Worm (Caenorhabditis elegans): Measurements from ENCODE around the gene F48G7.8.

F48G7.8 gene

DNA sequence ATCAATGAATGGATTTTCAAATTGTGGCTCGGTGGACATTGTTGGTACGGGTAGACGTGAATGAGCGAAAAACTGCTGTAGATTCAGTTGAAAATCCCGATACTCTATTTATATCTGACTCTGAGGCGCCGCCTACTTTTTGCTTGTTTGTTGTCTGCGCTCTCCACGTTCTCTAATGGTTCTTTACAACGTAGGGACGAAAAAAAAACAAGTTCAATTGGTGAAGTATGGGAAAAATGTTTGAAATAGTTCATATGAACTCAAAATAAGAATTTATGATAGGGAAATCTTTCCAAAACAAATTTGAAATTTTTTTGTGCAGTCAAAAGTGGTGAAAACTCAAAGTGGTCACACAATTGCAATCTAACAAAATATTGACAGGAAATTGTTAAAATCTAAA, 7.4 kb upstream of the F48G7.8 start, which contains the start of gene F48G7.10:
Gene F48G7.10, minus strand, starts transcription at position 101 of the 400 bp plus-strand sequence.
- TF ChIP-seq klf-2 (GFP tag; conservative IDR thresholded peaks at IDR 0.05): no peak
- no peak for TF ChIP-seq med-1 (GFP tag; optimal IDR thresholded peaks at IDR 0.05; ENCODE audit: insufficient read depth)
- no peak for TF ChIP-seq flt-1 (GFP tag; IDR thresholded peaks at IDR 0.05)
- TF ChIP-seq T22C8.4 (GFP tag; IDR thresholded peaks at IDR 0.05): no peak
- TF ChIP-seq ref-1 (GFP tag; conservative IDR thresholded peaks at IDR 0.05): no peak
- no peak for TF ChIP-seq ztf-29 (GFP tag; IDR thresholded peaks at IDR 0.05)
- no peak for TF ChIP-seq cog-1 (tag; optimal IDR thresholded peaks at IDR 0.05)
- TF ChIP-seq tab-1 (GFP tag; IDR thresholded peaks at IDR 0.05): no peak
- TF ChIP-seq ztf-23 (GFP tag; IDR thresholded peaks at IDR 0.05): no peak

- TF ChIP-seq flt-1 (GFP tag; IDR thresholded peaks at IDR 0.05) (no peak), ztf-23 (GFP tag; IDR thresholded peaks at IDR 0.05) (no peak), ztf-29 (GFP tag; IDR thresholded peaks at IDR 0.05) (no peak), cog-1 (tag; optimal IDR thresholded peaks at IDR 0.05) (no peak), T22C8.4 (GFP tag; IDR thresholded peaks at IDR 0.05) (no peak), klf-2 (GFP tag; conservative IDR thresholded peaks at IDR 0.05) (no peak), ref-1 (GFP tag; conservative IDR thresholded peaks at IDR 0.05) (no peak), med-1 (GFP tag; optimal IDR thresholded peaks at IDR 0.05; ENCODE audit: insufficient read depth) (no peak)
Observed at ce11 chrV:631832-632231, 4.3 kb upstream of the F48G7.8 start.

- no peak for TF ChIP-seq flt-1 (GFP tag; IDR thresholded peaks at IDR 0.05)
- TF ChIP-seq med-1 (GFP tag; optimal IDR thresholded peaks at IDR 0.05; ENCODE audit: insufficient read depth): no peak
Observed at ce11 chrV:628527-628926, 1.0 kb upstream of the F48G7.8 start, which contains the start of gene F48G7.9. F48G7.9 (minus strand) TSS chrV:628627.

ce11 chrV:626321-626720, 1.2 kb downstream of the F48G7.8 start, which contains the start of gene F48G7.7:
F48G7.7 (minus strand) TSS chrV:626421.
- TF ChIP-seq klf-2 (GFP tag; conservative IDR thresholded peaks at IDR 0.05) (no peak), med-1 (GFP tag; optimal IDR thresholded peaks at IDR 0.05; ENCODE audit: insufficient read depth) (no peak), ref-1 (GFP tag; conservative IDR thresholded peaks at IDR 0.05) (no peak), ztf-23 (GFP tag; IDR thresholded peaks at IDR 0.05) (no peak), flt-1 (GFP tag; IDR thresholded peaks at IDR 0.05) (no peak), cog-1 (tag; optimal IDR thresholded peaks at IDR 0.05) (no peak), ztf-29 (GFP tag; IDR thresholded peaks at IDR 0.05) (no peak), tab-1 (GFP tag; IDR thresholded peaks at IDR 0.05) (no peak), T22C8.4 (GFP tag; IDR thresholded peaks at IDR 0.05) (no peak)

ce11 chrV:624922-625321, 2.6 kb downstream of the F48G7.8 start, which contains the start of gene srt-17:
srt-17 (minus strand) TSS chrV:625022.
- TF ChIP-seq cog-1 (tag; optimal IDR thresholded peaks at IDR 0.05) (no peak), T22C8.4 (GFP tag; IDR thresholded peaks at IDR 0.05) (no peak), med-1 (GFP tag; optimal IDR thresholded peaks at IDR 0.05; ENCODE audit: insufficient read depth) (no peak), klf-2 (GFP tag; conservative IDR thresholded peaks at IDR 0.05) (no peak), tab-1 (GFP tag; IDR thresholded peaks at IDR 0.05) (no peak), ztf-23 (GFP tag; IDR thresholded peaks at IDR 0.05) (no peak), ref-1 (GFP tag; conservative IDR thresholded peaks at IDR 0.05) (no peak), ztf-29 (GFP tag; IDR thresholded peaks at IDR 0.05) (no peak), flt-1 (GFP tag; IDR thresholded peaks at IDR 0.05) (no peak)

DNA sequence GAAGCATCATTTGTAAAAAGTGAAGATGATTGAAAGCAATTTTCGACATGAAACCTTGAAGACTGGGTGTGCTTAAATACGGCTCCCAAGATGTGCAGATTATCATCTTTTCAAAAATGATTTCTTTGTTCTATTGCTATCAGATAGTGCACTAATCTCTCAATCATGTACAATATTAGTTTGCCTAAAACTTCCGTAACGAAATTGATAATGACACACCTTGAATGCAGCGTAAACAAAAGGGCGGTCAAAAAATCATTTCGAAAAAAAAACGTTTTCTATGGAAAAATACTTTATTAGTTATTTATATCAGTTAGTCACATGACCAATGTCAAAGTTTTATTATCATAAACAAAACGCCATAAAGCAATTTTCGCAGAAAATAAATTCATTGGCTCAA, 4.6 kb downstream of the F48G7.8 start, which contains the start of gene F48G7.5:
Gene F48G7.5, minus strand, starts transcription at position 34 of the 400 bp plus-strand sequence.
- TF ChIP-seq ztf-29 (GFP tag; IDR thresholded peaks at IDR 0.05) (no peak), ref-1 (GFP tag; conservative IDR thresholded peaks at IDR 0.05) (no peak), klf-2 (GFP tag; conservative IDR thresholded peaks at IDR 0.05) (no peak), T22C8.4 (GFP tag; IDR thresholded peaks at IDR 0.05) (no peak)

- TF ChIP-seq klf-2 (GFP tag; conservative IDR thresholded peaks at IDR 0.05) (no peak), ztf-29 (GFP tag; IDR thresholded peaks at IDR 0.05) (no peak), med-1 (GFP tag; optimal IDR thresholded peaks at IDR 0.05; ENCODE audit: insufficient read depth) (no peak), ztf-23 (GFP tag; IDR thresholded peaks at IDR 0.05) (no peak), flt-1 (GFP tag; IDR thresholded peaks at IDR 0.05) (no peak), T22C8.4 (GFP tag; IDR thresholded peaks at IDR 0.05) (no peak), cog-1 (tag; optimal IDR thresholded peaks at IDR 0.05) (no peak), ref-1 (GFP tag; conservative IDR thresholded peaks at IDR 0.05) (no peak), tab-1 (GFP tag; IDR thresholded peaks at IDR 0.05) (no peak)
Observed at ce11 chrV:620987-621386, 6.5 kb downstream of the F48G7.8 start.

DNA sequence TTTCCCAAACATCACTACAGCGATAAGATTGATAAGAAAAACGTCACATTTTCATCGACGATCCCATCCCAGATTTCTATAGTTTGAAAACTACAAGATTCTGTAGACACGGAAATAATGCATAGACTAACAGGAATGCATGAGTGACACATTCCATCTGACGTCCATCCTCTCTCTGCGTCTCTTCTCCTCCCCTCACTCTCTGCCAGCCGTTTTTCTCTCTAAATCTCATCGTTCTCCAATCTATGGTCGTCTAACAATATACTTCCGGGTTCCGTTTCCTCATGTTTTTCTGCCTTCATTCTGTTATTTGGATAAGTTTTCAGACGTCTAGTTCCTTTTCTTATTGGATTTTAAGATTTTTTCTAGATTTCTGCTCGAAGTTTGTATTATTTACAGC, 8.4 kb downstream of the F48G7.8 start, which contains the start of gene F48G7.4:
Gene F48G7.4, plus strand, starts transcription at position 400 of the 400 bp plus-strand sequence.
- no peak for TF ChIP-seq T22C8.4 (GFP tag; IDR thresholded peaks at IDR 0.05)
- no peak for TF ChIP-seq klf-2 (GFP tag; conservative IDR thresholded peaks at IDR 0.05)
- no peak for TF ChIP-seq ztf-23 (GFP tag; IDR thresholded peaks at IDR 0.05)
- TF ChIP-seq cog-1 (tag; optimal IDR thresholded peaks at IDR 0.05): peak; percentile 24
- TF ChIP-seq ref-1 (GFP tag; conservative IDR thresholded peaks at IDR 0.05): no peak
- TF ChIP-seq ztf-29 (GFP tag; IDR thresholded peaks at IDR 0.05): no peak

DNA sequence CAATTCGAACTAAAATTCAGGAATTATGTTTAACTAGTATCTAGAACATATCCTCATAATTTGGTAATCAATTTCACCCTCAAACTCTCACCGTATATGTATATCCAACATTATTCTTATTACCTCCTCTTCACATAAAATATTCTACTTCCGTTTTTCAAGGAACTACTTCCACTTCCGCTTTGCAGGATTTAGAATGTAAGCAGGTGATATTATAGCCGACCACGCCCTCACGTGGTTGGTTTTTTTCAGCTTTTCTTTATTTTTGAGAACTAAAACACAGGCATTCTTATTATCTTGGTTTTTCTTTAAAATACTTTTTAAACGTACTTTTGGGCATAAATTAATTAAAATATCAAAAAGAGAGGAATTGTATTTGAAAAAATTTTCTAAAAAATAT, 9.6 kb downstream of the F48G7.8 start:
- no peak for TF ChIP-seq tab-1 (GFP tag; IDR thresholded peaks at IDR 0.05)
- TF ChIP-seq cog-1 (tag; optimal IDR thresholded peaks at IDR 0.05): no peak
- no peak for TF ChIP-seq ztf-23 (GFP tag; IDR thresholded peaks at IDR 0.05)
- TF ChIP-seq T22C8.4 (GFP tag; IDR thresholded peaks at IDR 0.05): no peak
- no peak for TF ChIP-seq flt-1 (GFP tag; IDR thresholded peaks at IDR 0.05)
- no peak for TF ChIP-seq ref-1 (GFP tag; conservative IDR thresholded peaks at IDR 0.05)
- TF ChIP-seq ztf-29 (GFP tag; IDR thresholded peaks at IDR 0.05): no peak
- TF ChIP-seq klf-2 (GFP tag; conservative IDR thresholded peaks at IDR 0.05): no peak
- TF ChIP-seq med-1 (GFP tag; optimal IDR thresholded peaks at IDR 0.05; ENCODE audit: insufficient read depth): no peak

DNA sequence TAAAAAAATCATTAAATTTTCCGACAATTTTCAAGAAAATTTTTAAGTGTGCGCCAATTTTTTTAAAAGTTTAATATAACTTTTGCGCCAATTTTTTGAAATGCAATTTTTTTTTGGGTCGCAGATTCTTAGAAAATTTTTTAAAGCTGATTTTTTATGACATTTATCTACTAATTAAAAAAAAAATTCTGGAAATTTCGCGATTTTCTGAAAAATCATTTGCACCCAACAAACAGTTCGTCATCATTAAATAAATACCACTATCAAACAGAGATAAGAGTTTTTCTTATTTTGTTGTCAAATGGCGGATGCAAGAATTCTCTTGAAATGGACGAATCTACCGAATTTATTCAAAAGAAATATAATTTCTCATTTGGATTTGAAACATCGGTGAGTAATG, 12.2 kb downstream of the F48G7.8 start, which contains the start of gene F48G7.13:
Gene F48G7.13, plus strand, starts transcription at position 301 of the 400 bp plus-strand sequence.
- no peak for TF ChIP-seq T22C8.4 (GFP tag; IDR thresholded peaks at IDR 0.05)
- TF ChIP-seq klf-2 (GFP tag; conservative IDR thresholded peaks at IDR 0.05): no peak
- TF ChIP-seq ztf-23 (GFP tag; IDR thresholded peaks at IDR 0.05): no peak
- TF ChIP-seq flt-1 (GFP tag; IDR thresholded peaks at IDR 0.05): no peak
- TF ChIP-seq cog-1 (tag; optimal IDR thresholded peaks at IDR 0.05): no peak
- no peak for TF ChIP-seq tab-1 (GFP tag; IDR thresholded peaks at IDR 0.05)
- TF ChIP-seq med-1 (GFP tag; optimal IDR thresholded peaks at IDR 0.05; ENCODE audit: insufficient read depth): no peak
- TF ChIP-seq ref-1 (GFP tag; conservative IDR thresholded peaks at IDR 0.05): no peak
- no peak for TF ChIP-seq ztf-29 (GFP tag; IDR thresholded peaks at IDR 0.05)
